Fruit fly (Drosophila melanogaster): ENCODE results near the gene CG14052.

DNA sequence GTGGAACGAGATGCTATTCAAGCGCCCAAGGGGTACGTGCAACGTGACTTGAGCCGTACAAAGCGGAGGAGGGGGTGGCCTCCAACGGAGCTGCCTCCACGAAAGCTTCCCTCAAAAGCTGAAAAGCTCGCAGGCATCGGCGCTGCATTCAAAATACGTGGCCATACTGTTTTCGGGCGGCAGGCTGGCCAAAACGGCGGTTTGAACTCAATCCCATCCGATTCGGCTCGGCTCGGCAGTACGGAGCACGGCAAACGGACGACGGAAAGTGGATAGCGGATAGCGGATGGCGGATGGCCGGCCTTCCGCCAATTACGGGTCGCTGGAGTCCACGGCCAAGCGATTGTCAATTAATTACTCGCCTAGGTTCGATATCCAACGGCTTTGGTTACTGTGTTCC, 34.7 kb upstream of the CG14052 start, which contains the start of gene Mct1:
- TF ChIP-seq CG8478 (optimal IDR thresholded peaks at IDR 0.05) = no peak
- TF ChIP-seq CTCF (optimal IDR thresholded peaks at IDR 0.05) = no peak

Data from S2 (cell line).